Worm (Caenorhabditis elegans): ENCODE measurements around the gene srlf-36.

Gene srlf-36

DNA sequence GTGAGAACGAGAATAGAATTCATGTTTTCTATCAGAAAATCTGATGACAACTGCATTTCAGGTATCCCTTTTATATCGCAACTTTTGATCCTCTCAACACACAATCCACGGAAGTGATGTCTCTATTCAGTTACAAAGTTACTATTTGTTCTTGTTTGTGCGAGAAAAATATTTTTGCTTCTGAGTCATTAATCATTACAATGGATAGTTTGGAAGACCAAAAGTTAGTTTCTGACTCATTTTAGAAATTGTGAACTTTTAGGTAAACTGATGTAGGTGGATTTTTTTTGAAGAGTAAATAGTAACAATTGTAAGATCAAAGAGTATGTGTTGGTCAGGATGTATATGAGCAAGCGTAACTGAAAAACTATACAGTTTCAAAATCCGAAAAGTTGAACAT is at the start of gene srlf-36:
Gene srlf-36, minus strand, starts transcription at position 101 of the 400 bp plus-strand sequence.
- no peak for TF ChIP-seq dao-5 (tag; optimal IDR thresholded peaks at IDR 0.05)
- TF ChIP-seq W03F9.2 (tag; optimal IDR thresholded peaks at IDR 0.05), result no peak
- no peak for TF ChIP-seq him-1 (tag; optimal IDR thresholded peaks at IDR 0.05)

DNA sequence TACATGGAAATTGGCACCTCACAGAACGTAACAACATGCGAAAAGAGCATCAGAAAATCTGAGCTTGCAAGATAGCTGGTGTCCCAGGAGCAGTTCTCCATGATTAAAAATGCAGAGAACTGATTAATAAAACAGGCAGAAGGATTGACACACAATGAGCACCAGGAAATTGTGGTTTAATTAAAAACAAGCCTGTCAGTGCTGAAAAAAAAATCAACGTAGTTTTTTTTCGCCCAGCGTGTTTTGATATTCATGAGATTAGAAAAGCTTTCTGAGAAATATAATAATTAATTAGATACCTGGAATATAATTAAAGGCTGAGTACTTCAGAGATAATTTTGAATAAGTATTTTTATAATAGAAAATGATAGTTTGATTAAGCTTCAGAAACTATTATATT is 48.1 kb upstream of the srlf-36 start, which contains the start of gene srh-246:
Gene srh-246, minus strand, starts transcription at position 101 of the 400 bp plus-strand sequence.
- TF ChIP-seq him-1 (tag; optimal IDR thresholded peaks at IDR 0.05), result no peak
- no peak for TF ChIP-seq W03F9.2 (tag; optimal IDR thresholded peaks at IDR 0.05)
- no peak for TF ChIP-seq dao-5 (tag; optimal IDR thresholded peaks at IDR 0.05)

DNA sequence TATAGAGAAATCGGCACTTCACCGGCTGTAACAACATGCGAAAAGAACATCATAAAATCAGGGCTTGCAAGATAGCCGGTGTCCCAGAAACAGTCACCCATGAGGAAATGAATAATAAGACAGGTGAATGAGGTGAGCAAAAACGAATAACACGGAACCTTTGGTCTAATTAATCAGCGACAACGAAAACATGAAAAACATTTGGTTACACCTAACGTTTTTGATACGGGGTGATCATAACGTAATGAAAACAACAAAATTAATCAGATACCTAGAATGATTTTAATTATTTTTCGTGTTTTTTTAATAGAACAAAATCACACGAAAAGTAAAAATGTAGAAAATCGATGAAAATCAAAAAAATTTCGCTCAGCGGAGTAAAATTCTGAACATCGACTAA is 46.3 kb upstream of the srlf-36 start, which contains the start of gene srh-245:
Gene srh-245, minus strand, starts transcription at position 101 of the 400 bp plus-strand sequence.
- TF ChIP-seq W03F9.2 (tag; optimal IDR thresholded peaks at IDR 0.05) (no peak), him-1 (tag; optimal IDR thresholded peaks at IDR 0.05) (no peak), dao-5 (tag; optimal IDR thresholded peaks at IDR 0.05) (no peak)

DNA sequence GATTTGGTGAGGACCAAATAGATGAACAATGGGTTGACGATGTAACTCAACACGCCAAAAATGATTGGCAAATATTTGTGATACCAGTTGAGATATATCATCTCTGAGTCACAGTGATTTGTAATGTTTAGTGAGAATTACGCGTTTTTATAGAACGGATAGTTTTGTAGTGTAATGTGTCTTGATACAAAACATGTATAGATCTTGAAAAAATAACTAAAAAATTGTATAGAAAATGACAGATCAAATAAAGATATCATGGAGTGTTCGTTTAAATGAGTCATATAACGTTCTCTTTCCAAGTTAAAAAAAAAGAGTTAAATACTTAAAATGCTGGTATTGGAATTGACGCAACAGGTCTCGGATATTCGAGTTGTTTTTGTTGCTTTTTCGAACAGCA is 44.8 kb upstream of the srlf-36 start, which contains the start of gene srj-6:
Gene srj-6, minus strand, starts transcription at position 101 of the 400 bp plus-strand sequence.
- no peak for TF ChIP-seq him-1 (tag; optimal IDR thresholded peaks at IDR 0.05)

DNA sequence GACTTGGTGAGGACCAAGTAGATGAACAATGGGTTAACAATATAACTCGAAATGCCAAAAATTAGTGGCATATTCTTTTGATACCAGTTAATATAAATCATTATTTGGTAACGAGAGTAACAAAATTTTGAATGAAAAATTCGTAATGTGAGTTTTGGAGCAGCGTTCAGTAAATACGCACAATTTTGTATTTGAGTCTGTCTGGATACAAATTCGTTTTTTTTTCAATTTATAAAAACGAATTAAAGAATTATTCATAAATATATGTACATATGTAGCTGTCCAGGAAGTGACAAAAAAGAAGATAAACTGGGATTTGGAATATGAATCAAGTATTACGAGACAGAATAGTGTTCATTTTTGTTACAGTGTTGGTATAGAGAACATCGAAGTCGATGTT is 43.4 kb upstream of the srlf-36 start, which contains the start of gene srj-5:
Gene srj-5, minus strand, starts transcription at position 101 of the 400 bp plus-strand sequence.
- TF ChIP-seq dao-5 (tag; optimal IDR thresholded peaks at IDR 0.05), result no peak
- TF ChIP-seq W03F9.2 (tag; optimal IDR thresholded peaks at IDR 0.05), result no peak
- TF ChIP-seq him-1 (tag; optimal IDR thresholded peaks at IDR 0.05), result no peak

DNA sequence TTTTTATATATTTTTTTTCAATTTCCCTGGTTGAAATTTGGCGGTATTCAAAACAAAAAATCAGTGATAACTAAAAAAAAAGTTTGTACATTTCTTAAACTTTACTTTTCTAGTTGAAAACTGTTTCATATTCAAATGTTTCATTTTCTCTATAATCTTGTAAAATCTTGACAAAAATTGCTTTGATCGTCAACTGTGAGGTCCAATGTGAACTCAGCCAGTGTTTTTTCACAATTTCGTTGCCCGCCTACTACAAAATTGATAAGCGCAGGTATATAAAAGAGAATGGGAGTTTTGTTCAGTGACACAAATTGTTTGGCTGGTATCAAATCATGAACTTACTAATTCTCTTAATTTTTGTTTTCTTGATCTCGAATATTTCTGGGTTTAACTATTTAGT is 37.3 kb upstream of the srlf-36 start, which contains the start of gene ugt-42:
Gene ugt-42, plus strand, starts transcription at position 301 of the 400 bp plus-strand sequence.
- TF ChIP-seq dao-5 (tag; optimal IDR thresholded peaks at IDR 0.05) (no peak), him-1 (tag; optimal IDR thresholded peaks at IDR 0.05) (no peak), W03F9.2 (tag; optimal IDR thresholded peaks at IDR 0.05) (no peak)

DNA sequence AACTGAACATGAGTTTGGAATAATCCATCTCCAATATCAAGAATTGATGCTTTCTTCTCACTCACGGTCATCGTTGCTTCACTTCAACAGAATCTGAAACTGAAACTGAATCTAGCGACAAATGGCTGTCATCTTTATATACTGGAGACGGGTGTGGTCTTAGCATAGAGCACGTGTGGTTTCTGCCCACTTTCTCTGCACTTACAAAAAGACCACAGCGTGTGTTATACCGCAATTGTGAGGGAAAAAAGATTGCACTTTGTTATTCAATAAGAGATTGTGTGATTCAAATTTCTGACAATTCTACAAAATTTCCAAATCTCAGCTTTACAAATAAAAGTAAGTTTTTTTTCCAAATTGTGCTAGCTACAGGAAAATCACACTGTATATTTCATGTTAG is 36.6 kb upstream of the srlf-36 start, which contains the start of gene F48G7.12:
Gene F48G7.12, minus strand, starts transcription at position 101 of the 400 bp plus-strand sequence.
- TF ChIP-seq W03F9.2 (tag; optimal IDR thresholded peaks at IDR 0.05) (no peak), dao-5 (tag; optimal IDR thresholded peaks at IDR 0.05) (no peak), him-1 (tag; optimal IDR thresholded peaks at IDR 0.05) (no peak)

DNA sequence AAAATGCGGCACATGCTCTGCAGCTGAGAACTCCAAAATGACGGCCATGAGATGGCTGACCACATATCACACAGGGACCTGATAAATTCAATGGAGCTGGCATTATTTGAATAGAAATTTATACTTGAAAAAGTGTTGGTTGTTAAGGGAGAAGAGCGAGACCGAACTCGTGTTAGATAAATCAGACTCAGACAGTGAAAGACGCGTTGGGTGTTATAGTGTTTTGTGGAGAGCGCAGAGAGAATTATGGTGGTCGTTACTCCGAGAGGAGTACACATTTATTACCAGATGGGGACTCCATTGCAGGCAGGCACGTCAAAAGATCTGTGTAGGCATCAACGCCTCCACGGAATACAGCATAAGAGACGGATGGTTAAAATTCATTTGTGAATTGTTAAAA is 33.2 kb upstream of the srlf-36 start, which contains the start of gene nhr-190:
Gene nhr-190, minus strand, starts transcription at position 175 of the 400 bp plus-strand sequence.
- no peak for TF ChIP-seq him-1 (tag; optimal IDR thresholded peaks at IDR 0.05)
- TF ChIP-seq W03F9.2 (tag; optimal IDR thresholded peaks at IDR 0.05), result no peak
- no peak for TF ChIP-seq dao-5 (tag; optimal IDR thresholded peaks at IDR 0.05)

DNA sequence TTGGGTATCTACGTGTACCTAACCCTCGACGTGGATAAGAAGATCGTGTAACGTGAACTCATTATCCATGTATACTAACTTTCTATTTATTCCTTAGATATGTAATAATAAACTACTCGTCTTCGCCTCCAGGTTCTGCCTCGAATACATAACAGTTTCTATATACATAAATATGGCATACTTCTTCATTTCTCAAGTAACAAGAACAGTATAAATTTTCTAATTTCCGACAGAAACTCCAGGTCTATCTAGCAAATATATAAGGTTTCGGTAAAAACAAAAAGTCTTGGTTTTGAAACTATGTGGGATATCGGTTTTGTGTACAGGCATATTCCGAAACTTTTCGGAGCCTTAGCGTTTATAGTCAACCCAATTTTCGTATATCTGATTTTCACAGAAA is 28.8 kb upstream of the srlf-36 start, which contains the start of gene srj-37:
Gene srj-37, plus strand, starts transcription at position 301 of the 400 bp plus-strand sequence.
- TF ChIP-seq him-1 (tag; optimal IDR thresholded peaks at IDR 0.05) (no peak), dao-5 (tag; optimal IDR thresholded peaks at IDR 0.05) (no peak), W03F9.2 (tag; optimal IDR thresholded peaks at IDR 0.05) (no peak)

DNA sequence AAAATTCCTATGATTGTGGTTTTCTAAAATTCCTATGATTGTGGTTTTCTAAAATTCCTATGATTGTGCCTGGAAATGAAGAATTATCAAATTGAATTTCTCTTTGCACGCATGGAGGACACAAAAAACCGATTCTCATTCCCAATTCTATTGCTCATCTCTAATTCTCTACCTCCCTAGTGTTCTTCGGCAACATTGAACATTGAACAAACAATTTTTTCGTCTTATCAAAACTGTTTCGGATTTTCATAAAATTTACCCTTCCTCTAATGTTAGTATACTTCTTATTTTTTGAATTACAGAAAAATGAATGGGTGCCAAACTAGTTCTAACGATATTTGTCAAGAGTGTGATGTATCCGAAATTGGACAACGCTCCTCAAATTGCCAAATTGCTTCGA is 26.7 kb upstream of the srlf-36 start, which contains the start of gene pals-31:
Gene pals-31, plus strand, starts transcription at position 301 of the 400 bp plus-strand sequence.
- TF ChIP-seq dao-5 (tag; optimal IDR thresholded peaks at IDR 0.05) (no peak), W03F9.2 (tag; optimal IDR thresholded peaks at IDR 0.05) (no peak), him-1 (tag; optimal IDR thresholded peaks at IDR 0.05) (no peak)

DNA sequence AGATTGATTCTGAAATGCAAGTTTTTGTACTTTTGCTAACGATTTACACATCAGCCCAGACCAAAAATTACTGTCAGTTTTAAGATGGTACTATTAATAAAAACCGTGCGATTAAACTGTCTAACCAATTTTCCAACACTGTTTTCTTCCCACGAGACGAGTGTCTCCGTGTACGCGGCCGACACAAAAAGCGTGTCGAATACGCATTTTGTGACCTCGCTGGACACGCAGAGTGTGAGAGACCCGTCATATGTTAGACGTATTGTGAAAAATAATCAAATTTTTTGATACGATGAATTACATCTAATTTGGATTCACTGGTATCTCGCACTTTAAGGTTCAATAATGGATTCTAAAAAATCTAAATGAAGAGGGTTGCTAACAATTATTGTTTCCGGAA is 26.1 kb upstream of the srlf-36 start:
- TF ChIP-seq dao-5 (tag; optimal IDR thresholded peaks at IDR 0.05) (no peak), W03F9.2 (tag; optimal IDR thresholded peaks at IDR 0.05) (no peak), him-1 (tag; optimal IDR thresholded peaks at IDR 0.05) (no peak)

DNA sequence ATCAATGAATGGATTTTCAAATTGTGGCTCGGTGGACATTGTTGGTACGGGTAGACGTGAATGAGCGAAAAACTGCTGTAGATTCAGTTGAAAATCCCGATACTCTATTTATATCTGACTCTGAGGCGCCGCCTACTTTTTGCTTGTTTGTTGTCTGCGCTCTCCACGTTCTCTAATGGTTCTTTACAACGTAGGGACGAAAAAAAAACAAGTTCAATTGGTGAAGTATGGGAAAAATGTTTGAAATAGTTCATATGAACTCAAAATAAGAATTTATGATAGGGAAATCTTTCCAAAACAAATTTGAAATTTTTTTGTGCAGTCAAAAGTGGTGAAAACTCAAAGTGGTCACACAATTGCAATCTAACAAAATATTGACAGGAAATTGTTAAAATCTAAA is 25.3 kb upstream of the srlf-36 start, which contains the start of gene F48G7.10:
Gene F48G7.10, minus strand, starts transcription at position 101 of the 400 bp plus-strand sequence.
- TF ChIP-seq W03F9.2 (tag; optimal IDR thresholded peaks at IDR 0.05), result no peak
- no peak for TF ChIP-seq dao-5 (tag; optimal IDR thresholded peaks at IDR 0.05)
- no peak for TF ChIP-seq him-1 (tag; optimal IDR thresholded peaks at IDR 0.05)

DNA sequence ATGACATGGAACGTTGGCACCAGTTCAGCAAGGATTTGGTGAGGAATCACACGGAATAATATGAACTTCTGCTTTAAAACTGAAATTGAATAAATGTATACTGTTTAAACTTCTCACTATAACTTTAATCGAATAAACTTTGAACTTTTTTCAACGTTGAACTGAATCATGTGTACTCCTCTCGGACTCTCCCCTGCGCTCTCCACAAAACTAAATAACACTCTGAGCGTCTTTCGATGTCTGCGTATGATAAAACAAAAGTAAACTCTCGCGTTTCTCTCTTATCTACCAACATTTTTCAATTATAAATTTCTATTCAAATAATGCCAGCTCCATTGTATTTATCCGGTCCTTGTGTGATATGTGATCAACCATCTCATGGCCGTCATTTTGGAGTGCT is 22.3 kb upstream of the srlf-36 start:
- no peak for TF ChIP-seq W03F9.2 (tag; optimal IDR thresholded peaks at IDR 0.05)
- TF ChIP-seq dao-5 (tag; optimal IDR thresholded peaks at IDR 0.05), result no peak
- TF ChIP-seq him-1 (tag; optimal IDR thresholded peaks at IDR 0.05), result no peak

DNA sequence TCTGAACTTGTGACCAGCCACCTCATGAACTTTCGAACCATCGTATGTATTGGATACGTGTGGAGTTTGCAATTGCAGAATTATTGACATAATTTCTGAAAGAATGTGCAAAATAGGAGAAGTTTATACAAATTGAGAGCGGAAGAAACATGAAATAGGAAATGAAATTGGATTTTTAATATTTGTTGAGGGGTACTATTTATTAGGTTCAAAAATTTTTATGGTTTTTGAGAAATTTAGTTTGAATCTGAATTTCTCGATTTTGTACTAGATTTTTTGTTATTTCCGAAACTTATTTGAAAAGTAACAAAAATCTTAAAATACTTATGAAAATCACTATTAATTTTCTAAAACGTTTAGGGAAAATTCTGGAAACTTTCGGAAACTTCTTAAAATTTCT is 19.0 kb upstream of the srlf-36 start, which contains the start of gene F48G7.9:
Gene F48G7.9, minus strand, starts transcription at position 101 of the 400 bp plus-strand sequence.
- TF ChIP-seq him-1 (tag; optimal IDR thresholded peaks at IDR 0.05) (no peak), W03F9.2 (tag; optimal IDR thresholded peaks at IDR 0.05) (no peak), dao-5 (tag; optimal IDR thresholded peaks at IDR 0.05) (no peak)

DNA sequence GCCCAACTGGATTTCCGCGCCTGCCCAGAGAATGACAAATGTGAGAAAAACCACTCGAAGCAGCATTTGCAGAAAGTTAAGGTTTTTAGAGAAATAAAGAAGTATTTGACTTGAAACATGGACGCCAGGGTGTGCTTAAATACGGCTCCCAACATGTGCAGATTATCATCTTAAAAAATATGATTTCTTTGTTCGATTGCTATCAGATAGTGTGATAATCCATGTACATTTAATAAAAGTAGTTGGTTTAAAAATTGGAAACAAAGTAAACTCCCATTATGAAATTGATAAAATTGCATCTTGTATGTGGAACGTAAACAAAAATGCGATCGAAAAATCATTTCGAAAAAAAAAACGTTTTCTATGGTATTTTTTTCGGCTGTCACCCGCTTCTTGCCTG is 18.0 kb upstream of the srlf-36 start, which contains the start of gene F48G7.8:
Gene F48G7.8, minus strand, starts transcription at position 101 of the 400 bp plus-strand sequence.
- no peak for TF ChIP-seq him-1 (tag; optimal IDR thresholded peaks at IDR 0.05)
- no peak for TF ChIP-seq W03F9.2 (tag; optimal IDR thresholded peaks at IDR 0.05)
- TF ChIP-seq dao-5 (tag; optimal IDR thresholded peaks at IDR 0.05), result no peak

Measured in whole organism, L4/young adult.